Fruit fly (Drosophila melanogaster) whole organism, embryonic: ENCODE results near the gene Trs23.

Experiments used
- ATbp ChIP-seq: fragments of 200-800 bp; sonication (Bioruptor generic); optimal IDR thresholded peaks from 2 replicates; lab custom pipeline; 2017; ENCODE audit warnings: missing biosample characterization, mild to moderate bottlenecking, missing genetic modification characterization, missing genetic modification reagents
- Abd-B ChIP-seq: fragments of 200-800 bp; sonication (Bioruptor generic); optimal IDR thresholded peaks from 2 replicates; lab custom pipeline; 2018; ENCODE audit warnings: missing biosample characterization, mild to moderate bottlenecking, missing genetic modification characterization, moderate library complexity
- Atf6 ChIP-seq: fragments of 200-800 bp; sonication (Bioruptor generic); IDR thresholded peaks from 2 replicates; pipeline ENCODE4 v1.3.6; 2022; ENCODE audit warnings: missing biosample characterization, missing genetic modification characterization
- CG1024 ChIP-seq: fragments of 200-800 bp; sonication (Bioruptor generic); IDR thresholded peaks from 2 replicates; pipeline ENCODE4 v1.3.6; 2022; ENCODE audit warnings: missing biosample characterization, missing genetic modification characterization
- CG11093 ChIP-seq: fragments of 200-800 bp; sonication (Bioruptor generic); IDR thresholded peaks from 3 replicates; pipeline ENCODE4 v1.3.6; 2022; ENCODE audit warnings: missing biosample characterization, missing genetic modification characterization
- CG11696 ChIP-seq: fragments of 200-800 bp; sonication (Bioruptor generic); IDR thresholded peaks from 2 replicates; pipeline ENCODE4 v1.3.6; 2022; ENCODE audit warnings: missing biosample characterization, missing genetic modification characterization
- CG11723 ChIP-seq: fragments of 200-800 bp; sonication (Bioruptor generic); optimal IDR thresholded peaks from 2 replicates; lab custom pipeline; 2017; ENCODE audit warnings: missing biosample characterization, mild to moderate bottlenecking, missing genetic modification characterization
- CG12155 ChIP-seq: fragments of 200-800 bp; sonication (Bioruptor generic); optimal IDR thresholded peaks from 3 replicates; lab custom pipeline; 2016; ENCODE audit warnings: missing biosample characterization, missing genetic modification characterization
- CG13123 ChIP-seq: fragments of 200-800 bp; sonication (Bioruptor generic); optimal IDR thresholded peaks from 2 replicates; lab custom pipeline; 2016; ENCODE audit warnings: missing biosample characterization, missing genetic modification characterization
- CG13424 ChIP-seq: fragments of 200-800 bp; sonication (Bioruptor generic); optimal IDR thresholded peaks from 2 replicates; lab custom pipeline; 2019; ENCODE audit warnings: missing biosample characterization, mild to moderate bottlenecking, missing genetic modification characterization, moderate library complexity
- CG14441 ChIP-seq: fragments of 200-800 bp; sonication (Bioruptor generic); IDR thresholded peaks from 2 replicates; pipeline ENCODE4 v1.3.6; 2022; ENCODE audit warnings: missing biosample characterization, missing genetic modification characterization
- CG15479 ChIP-seq: fragments of 200-800 bp; sonication (Bioruptor generic); optimal IDR thresholded peaks from 3 replicates; lab custom pipeline; 2019; ENCODE audit warnings: missing biosample characterization, mild to moderate bottlenecking, missing genetic modification characterization, moderate library complexity
- CG15514 ChIP-seq: fragments of 200-800 bp; sonication (Bioruptor generic); optimal IDR thresholded peaks from 3 replicates; lab custom pipeline; 2017; ENCODE audit warnings: missing biosample characterization, missing genetic modification characterization, mild to moderate bottlenecking, moderate library complexity, missing genetic modification reagents
- CG15601 ChIP-seq: fragments of 200-800 bp; sonication (Bioruptor generic); optimal IDR thresholded peaks from 3 replicates; lab custom pipeline; 2019; ENCODE audit warnings: missing biosample characterization, mild to moderate bottlenecking, missing genetic modification characterization, moderate library complexity
- CG17359 ChIP-seq: fragments of 200-800 bp; sonication (Bioruptor generic); optimal IDR thresholded peaks from 3 replicates; lab custom pipeline; 2018; ENCODE audit warnings: missing biosample characterization, mild to moderate bottlenecking, missing genetic modification characterization, moderate library complexity
- CG18011 ChIP-seq: fragments of 200-800 bp; sonication (Bioruptor generic); optimal IDR thresholded peaks from 2 replicates; lab custom pipeline; 2017; ENCODE audit warnings: missing biosample characterization, missing genetic modification characterization, mild to moderate bottlenecking, moderate library complexity, missing genotype
- CG2202 ChIP-seq: fragments of 200-800 bp; sonication (Bioruptor generic); optimal IDR thresholded peaks from 2 replicates; lab custom pipeline; 2018; ENCODE audit warnings: missing biosample characterization, mild to moderate bottlenecking, missing genetic modification characterization
- CG32772 ChIP-seq: fragments of 200-800 bp; sonication (Bioruptor generic); IDR thresholded peaks from 2 replicates; pipeline ENCODE4 v1.3.6; 2022; ENCODE audit warnings: missing biosample characterization, missing genetic modification characterization
- CG3407 ChIP-seq: fragments of 200-800 bp; sonication (Bioruptor generic); optimal IDR thresholded peaks from 2 replicates; lab custom pipeline; 2018; ENCODE audit warnings: missing biosample characterization, mild to moderate bottlenecking, missing genetic modification characterization
- CG34376 ChIP-seq: fragments of 200-800 bp; sonication (Bioruptor generic); optimal IDR thresholded peaks from 2 replicates; lab custom pipeline; 2018; ENCODE audit warnings: missing biosample characterization, mild to moderate bottlenecking, missing genetic modification characterization
- CG3847 ChIP-seq: fragments of 200-800 bp; sonication (Bioruptor generic); IDR thresholded peaks from 2 replicates; pipeline ENCODE4 v1.3.6; 2022; ENCODE audit warnings: missing biosample characterization, missing genetic modification characterization
- CG6791 ChIP-seq: fragments of 200-800 bp; sonication (Bioruptor generic); IDR thresholded peaks from 3 replicates; pipeline ENCODE4 v1.3.6; 2022; ENCODE audit warnings: missing biosample characterization, missing genetic modification characterization; ENCODE audit not compliant: partially characterized antibody
- CG8388 ChIP-seq: fragments of 200-800 bp; sonication (Bioruptor generic); optimal IDR thresholded peaks from 2 replicates; lab custom pipeline; 2019; ENCODE audit warnings: missing biosample characterization, mild to moderate bottlenecking, missing genetic modification characterization, moderate library complexity
- CG8944 ChIP-seq: fragments of 200-800 bp; sonication (Bioruptor generic); optimal IDR thresholded peaks from 3 replicates; lab custom pipeline; 2016; ENCODE audit warnings: missing biosample characterization, missing genetic modification characterization
- CG9215 ChIP-seq: fragments of 200-800 bp; sonication (Bioruptor generic); IDR thresholded peaks from 2 replicates; pipeline ENCODE4 v1.3.6; 2022; ENCODE audit warnings: missing biosample characterization, missing genetic modification characterization
- CG9817 ChIP-seq: fragments of 200-800 bp; sonication (Bioruptor generic); optimal IDR thresholded peaks from 2 replicates; lab custom pipeline; 2018; ENCODE audit warnings: missing biosample characterization, mild to moderate bottlenecking, missing genetic modification characterization, moderate library complexity
- Doc2 ChIP-seq: fragments of 200-800 bp; sonication (Bioruptor generic); IDR thresholded peaks from 2 replicates; pipeline ENCODE4 v1.3.6; 2022; ENCODE audit warnings: missing biosample characterization, missing genetic modification characterization
- E2f1 ChIP-seq: fragments of 200-800 bp; sonication (Bioruptor generic); IDR thresholded peaks from 2 replicates; pipeline ENCODE4 v1.3.6; 2022; ENCODE audit warnings: missing biosample characterization, missing genetic modification characterization
- Fer3 ChIP-seq: fragments of 200-800 bp; sonication (Bioruptor generic); optimal IDR thresholded peaks from 2 replicates; lab custom pipeline; 2018; ENCODE audit warnings: missing biosample characterization, mild to moderate bottlenecking, missing genetic modification characterization, moderate library complexity
- Gsc ChIP-seq: fragments of 200-800 bp; sonication (Bioruptor generic); IDR thresholded peaks from 2 replicates; pipeline ENCODE4 v1.3.6; 2022; ENCODE audit warnings: missing biosample characterization, missing genetic modification characterization
- Gug ChIP-seq: fragments of 200-800 bp; sonication (Bioruptor generic); IDR thresholded peaks from 4 replicates; pipeline ENCODE4 v1.3.6; 2022; ENCODE audit warnings: missing biosample characterization, missing genetic modification characterization
- HLHmδ ChIP-seq: fragments of 200-800 bp; sonication (Bioruptor generic); optimal IDR thresholded peaks from 2 replicates; lab custom pipeline; 2018; ENCODE audit warnings: missing biosample characterization, mild to moderate bottlenecking, missing genetic modification characterization, moderate library complexity
- PHDP ChIP-seq: fragments of 200-800 bp; sonication (Bioruptor generic); optimal IDR thresholded peaks from 3 replicates; lab custom pipeline; 2018; ENCODE audit warnings: missing biosample characterization, mild to moderate bottlenecking, missing genetic modification characterization, moderate library complexity
- Rx ChIP-seq: fragments of 200-800 bp; sonication (Bioruptor generic); IDR thresholded peaks from 2 replicates; pipeline ENCODE4 v1.3.6; 2022; ENCODE audit warnings: missing biosample characterization, missing genetic modification characterization
- Sry-δ ChIP-seq: fragments of 200-800 bp; sonication (Bioruptor generic); optimal IDR thresholded peaks from 2 replicates; lab custom pipeline; 2016; ENCODE audit warnings: missing biosample characterization, missing genetic modification characterization
- Tbp ChIP-seq: fragments of >200 bp; optimal IDR thresholded peaks from 2 replicates; lab custom pipeline; 2018; ENCODE audit warnings: missing biosample characterization, missing genetic modification characterization
- dmrt11E ChIP-seq: fragments of 200-800 bp; sonication (Bioruptor generic); optimal IDR thresholded peaks from 3 replicates; lab custom pipeline; 2018; ENCODE audit warnings: missing biosample characterization, mild to moderate bottlenecking, missing genetic modification characterization, moderate library complexity
- dmrt99B ChIP-seq: fragments of 200-800 bp; sonication (Bioruptor generic); optimal IDR thresholded peaks from 2 replicates; lab custom pipeline; 2018; ENCODE audit warnings: missing biosample characterization, mild to moderate bottlenecking, missing genetic modification characterization, moderate library complexity
- esg ChIP-seq: fragments of 200-800 bp; sonication (Bioruptor generic); conservative IDR thresholded peaks from 2 replicates; pipeline ENCODE4 v1.3.6; 2022; ENCODE audit warnings: missing biosample characterization, missing genetic modification characterization
- exex ChIP-seq: fragments of 200-800 bp; sonication (Bioruptor generic); optimal IDR thresholded peaks from 4 replicates; lab custom pipeline; 2018; ENCODE audit warnings: missing biosample characterization, mild to moderate bottlenecking, missing genetic modification characterization, moderate library complexity
- fd3F ChIP-seq: fragments of 200-800 bp; sonication (Bioruptor generic); optimal IDR thresholded peaks from 2 replicates; lab custom pipeline; 2018; ENCODE audit warnings: missing biosample characterization, mild to moderate bottlenecking, missing genetic modification characterization, moderate library complexity
- fu2 ChIP-seq: fragments of 200-800 bp; sonication (Bioruptor generic); optimal IDR thresholded peaks from 2 replicates; lab custom pipeline; 2016; ENCODE audit warnings: missing biosample characterization, missing genetic modification characterization
- ham ChIP-seq: fragments of 200-800 bp; sonication (Bioruptor generic); IDR thresholded peaks from 2 replicates; pipeline ENCODE4 v1.3.6; 2022; ENCODE audit warnings: missing biosample characterization, missing genetic modification characterization
- ken ChIP-seq: fragments of 200-800 bp; sonication (Bioruptor generic); IDR thresholded peaks from 3 replicates; pipeline ENCODE4 v1.3.6; 2022; ENCODE audit warnings: missing biosample characterization, missing genetic modification characterization
- org-1 ChIP-seq: fragments of 200-800 bp; sonication (Bioruptor generic); optimal IDR thresholded peaks from 2 replicates; lab custom pipeline; 2017; ENCODE audit warnings: missing biosample characterization, missing genetic modification characterization
- pita ChIP-seq: fragments of 200-800 bp; sonication (Bioruptor generic); optimal IDR thresholded peaks from 2 replicates; lab custom pipeline; 2017; ENCODE audit warnings: missing biosample characterization, mild to moderate bottlenecking, missing genetic modification characterization
- pum ChIP-seq: fragments of 200-800 bp; sonication (Bioruptor generic); optimal IDR thresholded peaks from 2 replicates; lab custom pipeline; 2016; ENCODE audit warnings: missing biosample characterization, missing genetic modification characterization
- ranshi ChIP-seq: fragments of 200-800 bp; sonication (Bioruptor generic); IDR thresholded peaks from 2 replicates; pipeline ENCODE4 v1.3.6; 2022; ENCODE audit warnings: missing biosample characterization, missing genetic modification characterization
- row ChIP-seq: fragments of 200-800 bp; sonication (Bioruptor generic); IDR thresholded peaks from 3 replicates; pipeline ENCODE4 v1.3.6; 2022; ENCODE audit warnings: missing biosample characterization, missing genetic modification characterization
- seq ChIP-seq: fragments of 200-800 bp; sonication (Bioruptor generic); IDR thresholded peaks from 2 replicates; pipeline ENCODE4 v1.3.6; 2022; ENCODE audit warnings: missing biosample characterization, missing genetic modification characterization
- tup ChIP-seq: fragments of 200-800 bp; sonication (Bioruptor generic); optimal IDR thresholded peaks from 2 replicates; lab custom pipeline; 2016; ENCODE audit warnings: missing biosample characterization, mild to moderate bottlenecking, missing genetic modification characterization, moderate library complexity

Gene Trs23

DNA sequence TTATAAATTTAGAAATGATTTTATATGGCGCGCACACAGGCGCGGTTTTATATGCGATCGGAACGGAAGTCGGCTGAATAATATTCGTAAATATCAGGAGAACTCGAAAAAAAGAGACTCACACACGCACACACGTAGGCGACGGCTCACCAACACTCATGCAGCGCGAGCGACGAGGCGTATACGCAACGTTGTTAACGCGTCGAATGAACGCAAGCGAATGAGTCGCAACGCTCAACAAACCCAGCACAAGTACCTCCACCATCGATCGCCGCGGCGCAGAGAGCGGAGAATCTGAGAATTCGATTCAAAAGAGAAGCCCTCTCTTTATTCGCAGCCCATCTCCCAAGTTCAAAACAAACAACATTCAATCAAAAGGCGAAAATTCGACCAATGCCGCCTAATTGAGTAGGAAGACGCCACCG, 49.6 kb downstream of the Trs23 start (continued):
- TF ChIP-seq ken (GFP tag; lab: Robert Waterston, UW) (0 out of 3 replicates have a peak, but pooled peaks have one; percentile 38), CG11723 (GFP tag; lab: Kevin White, UChicago) (peak; percentile 11), CG13424 (tag; lab: Kevin White, UChicago) (no peak), CG2202 (no peak), CG13123 (GFP tag; lab: Kevin White, UChicago) (no peak), Gug (GFP tag; lab: Robert Waterston, UW) (0 out of 4 replicates have a peak, but pooled peaks have one; percentile 15), PHDP (tag; lab: Kevin White, UChicago) (peak; percentile 41), ranshi (GFP tag; lab: Robert Waterston, UW) (peak; percentile 52; the same call in 1 of the 2 replicates), CG11696 (GFP tag; lab: Robert Waterston, UW) (no peak), CG15479 (GFP tag; lab: Kevin White, UChicago) (no peak), fu2 (GFP tag; lab: Kevin White, UChicago) (no peak), Rx (no peak), CG11093 (GFP tag; lab: Robert Waterston, UW) (no peak), Atf6 (GFP tag; lab: Robert Waterston, UW) (peak; percentile 73), CG9817 (tag; lab: Kevin White, UChicago) (no peak), pum (GFP tag; lab: Kevin White, UChicago) (no peak), CG17359 (tag; lab: Kevin White, UChicago) (peak; percentile 24), CG34376 (GFP tag; lab: Kevin White, UChicago) (peak; percentile 87), CG15601 (tag; lab: Kevin White, UChicago) (peak; percentile 28), pita (GFP tag; lab: Kevin White, UChicago) (no peak), CG8944 (GFP tag; lab: Kevin White, UChicago) (no peak), CG32772 (no peak), Tbp (no peak), HLHmδ (GFP tag; lab: Kevin White, UChicago) (peak; percentile 50), tup (no peak), Sry-δ (no peak), row (GFP tag; lab: Robert Waterston, UW) (peak; percentile 38; the same call in 1 of the 3 replicates), CG9215 (GFP tag; lab: Robert Waterston, UW) (no peak), CG12155 (GFP tag; lab: Kevin White, UChicago) (no peak), dmrt11E (tag; lab: Kevin White, UChicago) (no peak), CG3847 (GFP tag; lab: Robert Waterston, UW) (peak; percentile 37), CG14441 (no peak), CG8388 (no peak), Abd-B (GFP tag; lab: Kevin White, UChicago) (no peak), CG18011 (GFP tag; lab: Kevin White, UChicago) (no peak), esg (GFP tag; lab: Robert Waterston, UW) (no peak), CG3407 (GFP tag; lab: Kevin White, UChicago) (no peak), dmrt99B (tag; lab: Kevin White, UChicago) (peak; percentile 30), exex (tag; lab: Kevin White, UChicago) (peak; percentile 75), Doc2 (GFP tag; lab: Robert Waterston, UW) (no peak), Gsc (GFP tag; lab: Robert Waterston, UW) (no peak), E2f1 (GFP tag; lab: Robert Waterston, UW) (0 out of 2 replicates have a peak, but pooled peaks have one; percentile 30), Fer3 (tag; lab: Kevin White, UChicago) (peak; percentile 51), fd3F (GFP tag; lab: Kevin White, UChicago) (no peak), CG6791 (no peak), CG15514 (peak; percentile 65), seq (GFP tag; lab: Robert Waterston, UW) (peak; percentile 36; the same call in 1 of the 2 replicates), org-1 (no peak), ham (GFP tag; lab: Robert Waterston, UW) (no peak), ATbp (GFP tag; lab: Kevin White, UChicago) (no peak), CG1024 (GFP tag; lab: Robert Waterston, UW) (no peak; the same call in 1 of the 2 replicates)
